Worm (Caenorhabditis elegans): ENCODE measurements around the gene W03C9.6.

Gene W03C9.6

ce11 chrII:11962083-11962482, 7.8 kb downstream of the W03C9.6 start, which contains the start of the genes W03C9.1 and W03C9.2:
TSS of gene W03C9.1 (minus strand) at chrII:11962128.
TSS of gene W03C9.2 (plus strand) at chrII:11962368.
- TF ChIP-seq ceh-83 (GFP tag; optimal IDR thresholded peaks at IDR 0.05) (no peak), blmp-1 (tag; optimal IDR thresholded peaks at IDR 0.05) (no peak), snpc-4 (tag; optimal IDR thresholded peaks at IDR 0.05) (no peak), hlh-1 (tag; optimal IDR thresholded peaks at IDR 0.05) (no peak), bed-3 (GFP tag; optimal IDR thresholded peaks at IDR 0.05) (no peak), sem-2 (GFP tag; optimal IDR thresholded peaks at IDR 0.05) (no peak), cnd-1 (tag; optimal IDR thresholded peaks at IDR 0.05) (no peak)

ce11 chrII:11963132-11963630, 8.9 kb downstream of the W03C9.6 start:
- TF ChIP-seq tbx-8 (GFP tag; optimal IDR thresholded peaks at IDR 0.05) = no peak
- TF ChIP-seq sem-2 (GFP tag; optimal IDR thresholded peaks at IDR 0.05) = no peak
- TF ChIP-seq lin-32 (GFP tag; optimal IDR thresholded peaks at IDR 0.05) = no peak
- no peak for TF ChIP-seq unc-62 (GFP tag; optimal IDR thresholded peaks at IDR 0.05)

- no peak for TF ChIP-seq nhr-28 (tag; optimal IDR thresholded peaks at IDR 0.05)
- no peak for TF ChIP-seq nhr-12 (tag; optimal IDR thresholded peaks at IDR 0.05)
- TF ChIP-seq flh-1 (GFP tag; optimal IDR thresholded peaks at IDR 0.05) = no peak
- TF ChIP-seq zip-8 (tag; optimal IDR thresholded peaks at IDR 0.05) = no peak
- no peak for TF ChIP-seq ceh-43 (GFP tag; optimal IDR thresholded peaks at IDR 0.05)
Observed at ce11 chrII:11964847-11965246, 10.5 kb downstream of the W03C9.6 start.

- TF ChIP-seq drap-1 (GFP tag; optimal IDR thresholded peaks at IDR 0.05) = no peak
- TF ChIP-seq ceh-43 (GFP tag; optimal IDR thresholded peaks at IDR 0.05) = no peak
Observed at ce11 chrII:11966602-11967001, 12.3 kb downstream of the W03C9.6 start, which contains the start of gene rab-7. TSS of gene rab-7 (minus strand) at chrII:11966931.

ce11 chrII:11967507-11968127, 13.3 kb downstream of the W03C9.6 start, which contains the start of gene W03C9.5:
TSS of gene W03C9.5 (minus strand) at chrII:11967544.
- TF ChIP-seq nhr-76 (tag; optimal IDR thresholded peaks at IDR 0.05) (no peak), mab-5 (tag; optimal IDR thresholded peaks at IDR 0.05) (no peak), ceh-39 (tag; optimal IDR thresholded peaks at IDR 0.05) (peak; percentile 77), ceh-83 (GFP tag; optimal IDR thresholded peaks at IDR 0.05) (peak; percentile 61), nhr-12 (tag; optimal IDR thresholded peaks at IDR 0.05) (no peak), sptf-1 (tag; optimal IDR thresholded peaks at IDR 0.05) (peak; percentile 90), nhr-2 (tag; optimal IDR thresholded peaks at IDR 0.05) (no peak), nhr-237 (tag; optimal IDR thresholded peaks at IDR 0.05) (peak; percentile 96), lin-32 (GFP tag; optimal IDR thresholded peaks at IDR 0.05) (peak; percentile 75), elt-3 (tag; optimal IDR thresholded peaks at IDR 0.05) (no peak), zip-8 (tag; optimal IDR thresholded peaks at IDR 0.05) (no peak), elt-1 (tag; optimal IDR thresholded peaks at IDR 0.05; ENCODE audit: borderline replicate concordance, insufficient read depth) (no peak), lsy-2 (tag; optimal IDR thresholded peaks at IDR 0.05) (peak; percentile 85), hlh-1 (tag; optimal IDR thresholded peaks at IDR 0.05) (peak; percentile 83), ceh-43 (GFP tag; optimal IDR thresholded peaks at IDR 0.05) (no peak), mep-1 (tag; optimal IDR thresholded peaks at IDR 0.05) (peak; percentile 86), unc-120 (tag; optimal IDR thresholded peaks at IDR 0.05; ENCODE audit: poor library complexity, severe bottlenecking) (peak; percentile 88), bed-3 (GFP tag; optimal IDR thresholded peaks at IDR 0.05) (peak; percentile 49), nhr-28 (tag; optimal IDR thresholded peaks at IDR 0.05) (no peak), blmp-1 (tag; optimal IDR thresholded peaks at IDR 0.05) (no peak), mls-2 (tag; optimal IDR thresholded peaks at IDR 0.05) (peak; percentile 88), drap-1 (GFP tag; optimal IDR thresholded peaks at IDR 0.05) (peak; percentile 87), cnd-1 (tag; optimal IDR thresholded peaks at IDR 0.05) (peak; percentile 88), tbx-8 (GFP tag; optimal IDR thresholded peaks at IDR 0.05) (peak; percentile 57), ztf-11 (tag; optimal IDR thresholded peaks at IDR 0.05) (peak; percentile 41), M03D4.4 (tag; optimal IDR thresholded peaks at IDR 0.05) (peak; percentile 76), lin-13 (tag; optimal IDR thresholded peaks at IDR 0.05) (peak; percentile 96), flh-1 (GFP tag; optimal IDR thresholded peaks at IDR 0.05) (peak; percentile 28), sem-2 (GFP tag; optimal IDR thresholded peaks at IDR 0.05) (peak; percentile 61), unc-39 (tag; optimal IDR thresholded peaks at IDR 0.05) (no peak), unc-62 (GFP tag; optimal IDR thresholded peaks at IDR 0.05) (peak; percentile 68), pha-4 (tag; optimal IDR thresholded peaks at IDR 0.05) (peak; percentile 89), snpc-4 (tag; optimal IDR thresholded peaks at IDR 0.05) (no peak), ces-1 (GFP tag; optimal IDR thresholded peaks at IDR 0.05) (peak; percentile 82), ham-2 (GFP tag; optimal IDR thresholded peaks at IDR 0.05) (peak; percentile 55)
